Fruit fly (Drosophila melanogaster): Measurements from ENCODE around the gene trp.

dm6 chr3R:29875830-29876229 is 44.3 kb downstream of the trp start:
- no peak for TF ChIP-seq zen (tag; optimal IDR thresholded peaks at IDR 0.05)
- no peak for TF ChIP-seq Ets65A (GFP tag)
- TF ChIP-seq CG6683 (GFP tag; optimal IDR thresholded peaks at IDR 0.05) = no peak
- no peak for TF ChIP-seq Hr39 (optimal IDR thresholded peaks at IDR 0.05)
- no peak for TF ChIP-seq CG1529 (GFP tag; optimal IDR thresholded peaks at IDR 0.05)
- TF ChIP-seq Oli (tag; optimal IDR thresholded peaks at IDR 0.05) = no peak
- no peak for TF ChIP-seq repo (GFP tag; optimal IDR thresholded peaks at IDR 0.05)
- TF ChIP-seq sens-2 (GFP tag; IDR thresholded peaks at IDR 0.05) = no peak
- no peak for TF ChIP-seq jing (GFP tag; optimal IDR thresholded peaks at IDR 0.05)
- TF ChIP-seq CG6854 (GFP tag; optimal IDR thresholded peaks at IDR 0.05) = no peak
- no peak for TF ChIP-seq psq (GFP tag; optimal IDR thresholded peaks at IDR 0.05)
- no peak for TF ChIP-seq sd (tag; optimal IDR thresholded peaks at IDR 0.05)
